Worm (Caenorhabditis elegans): ENCODE results near the gene F15G9.6.

F15G9.6 gene

ce11 chrX:9754537-9754936 lies 45.0 kb downstream of the F15G9.6 start:
- no peak for TF ChIP-seq nfyb-1 (GFP tag; IDR thresholded peaks at IDR 0.05)
- TF ChIP-seq unc-130 (GFP tag; optimal IDR thresholded peaks at IDR 0.05) = no peak
- TF ChIP-seq mel-28 (tag; optimal IDR thresholded peaks at IDR 0.05; ENCODE audit: borderline replicate concordance) = no peak
- TF ChIP-seq ztf-6 (GFP tag; IDR thresholded peaks at IDR 0.05) = no peak
- TF ChIP-seq nhr-120 (GFP tag; IDR thresholded peaks at IDR 0.05) = no peak
- TF ChIP-seq rpc-1 (optimal IDR thresholded peaks at IDR 0.05) = peak; percentile 1
- TF ChIP-seq rpc-1 (tag; optimal IDR thresholded peaks at IDR 0.05) = peak; percentile 62
- TF ChIP-seq zfh-2 (GFP tag; conservative IDR thresholded peaks at IDR 0.05) = no peak
- TF ChIP-seq Y56A3A.18 (GFP tag; IDR thresholded peaks at IDR 0.05) = no peak
- TF ChIP-seq athp-1 (tag; optimal IDR thresholded peaks at IDR 0.05) = no peak
- TF ChIP-seq cebp-1 (GFP tag; IDR thresholded peaks at IDR 0.05) = no peak
- TF ChIP-seq cebp-1 (tag; optimal IDR thresholded peaks at IDR 0.05) = no peak
- TF ChIP-seq snpc-1.1 (tag; optimal IDR thresholded peaks at IDR 0.05; ENCODE audit: insufficient read depth) = peak; percentile 66
- TF ChIP-seq F39B2.1 (GFP tag; IDR thresholded peaks at IDR 0.05) = no peak
- no peak for TF ChIP-seq fkh-3 (tag; optimal IDR thresholded peaks at IDR 0.05)
- TF ChIP-seq unc-62 (GFP tag; optimal IDR thresholded peaks at IDR 0.05) = no peak
- TF ChIP-seq akir-1 (GFP tag; optimal IDR thresholded peaks at IDR 0.05) = no peak
- no peak for TF ChIP-seq atf-7 (tag; optimal IDR thresholded peaks at IDR 0.05)
- no peak for TF ChIP-seq hsf-1 (GFP tag; IDR thresholded peaks at IDR 0.05)
- no peak for TF ChIP-seq hlh-12 (tag; optimal IDR thresholded peaks at IDR 0.05)
- TF ChIP-seq B0261.1 (tag; optimal IDR thresholded peaks at IDR 0.05) = no peak
- no peak for TF ChIP-seq chd-7 (tag; optimal IDR thresholded peaks at IDR 0.05)
- TF ChIP-seq sdz-38 (tag; optimal IDR thresholded peaks at IDR 0.05) = no peak
- TF ChIP-seq ztf-28 (GFP tag; IDR thresholded peaks at IDR 0.05) = no peak
- TF ChIP-seq tbp1 (GFP tag; optimal IDR thresholded peaks at IDR 0.05) = peak; percentile 67
- TF ChIP-seq lag-1 (GFP tag; IDR thresholded peaks at IDR 0.05) = no peak
- no peak for TF ChIP-seq T26A5.8 (tag; optimal IDR thresholded peaks at IDR 0.05)
- no peak for TF ChIP-seq C06A6.2 (GFP tag; conservative IDR thresholded peaks at IDR 0.05)
- TF ChIP-seq hrde-1 (tag; optimal IDR thresholded peaks at IDR 0.05; ENCODE audit: borderline replicate concordance) = no peak

- TF ChIP-seq efl-1 (GFP tag; optimal IDR thresholded peaks at IDR 0.05) = peak; percentile 41
- no peak for TF ChIP-seq F22D6.2 (tag; optimal IDR thresholded peaks at IDR 0.05)
- no peak for TF ChIP-seq Y53G8AR.9 (GFP tag; conservative IDR thresholded peaks at IDR 0.05)
- no peak for TF ChIP-seq hmg-20 (GFP tag; IDR thresholded peaks at IDR 0.05)
Measured at ce11 chrX:9756971-9757370, 47.4 kb downstream of the F15G9.6 start, which contains the start of gene T09B9.1. Gene T09B9.1, plus strand, starts transcription at chrX:9757271.

ce11 chrX:9761266-9761665 lies 51.7 kb downstream of the F15G9.6 start, which contains the start of gene T09B9.3:
Gene T09B9.3, minus strand, starts transcription at chrX:9761366.
- TF ChIP-seq egl-44 (GFP tag; IDR thresholded peaks at IDR 0.05) = no peak
- no peak for TF ChIP-seq repo-1 (tag; optimal IDR thresholded peaks at IDR 0.05)
- no peak for TF ChIP-seq mxl-1 (tag; optimal IDR thresholded peaks at IDR 0.05)
- no peak for TF ChIP-seq ceh-27 (GFP tag; optimal IDR thresholded peaks at IDR 0.05)
- TF ChIP-seq K12H6.12 (tag; optimal IDR thresholded peaks at IDR 0.05) = no peak
- TF ChIP-seq F55B11.4 (tag; optimal IDR thresholded peaks at IDR 0.05; ENCODE audit: borderline replicate concordance, insufficient read depth) = no peak
- no peak for TF ChIP-seq Y53G8AR.9 (GFP tag; conservative IDR thresholded peaks at IDR 0.05)

Data from whole organism, young adult.